Fruit fly (Drosophila melanogaster) whole organism, embryonic: ENCODE measurements around the gene dgt1.
A peak's percentile ranks its signal among the peaks of the same experiment; 100 is the strongest.

ENCODE experiments used
- Ada2b ChIP-seq: fragments of 200-800 bp; sonication (Bioruptor generic); IDR thresholded peaks from 2 replicates; pipeline ENCODE4 v1.3.6; 2022; ENCODE audit warnings: missing biosample characterization, missing genetic modification characterization
- CG1024 ChIP-seq: fragments of 200-800 bp; sonication (Bioruptor generic); IDR thresholded peaks from 2 replicates; pipeline ENCODE4 v1.3.6; 2022; ENCODE audit warnings: missing biosample characterization, missing genetic modification characterization
- CG14860 ChIP-seq: fragments of 200-800 bp; sonication (Bioruptor generic); IDR thresholded peaks from 3 replicates; pipeline ENCODE4 v1.3.6; 2022; ENCODE audit warnings: missing biosample characterization, missing genetic modification characterization; ENCODE audit not compliant: partially characterized antibody
- CG15011 ChIP-seq: fragments of 200-800 bp; sonication (Bioruptor generic); optimal IDR thresholded peaks from 3 replicates; lab custom pipeline; 2018; ENCODE audit warnings: missing biosample characterization, mild to moderate bottlenecking, missing genetic modification characterization
- CG15696 ChIP-seq: fragments of 200-800 bp; sonication (Bioruptor generic); optimal IDR thresholded peaks from 2 replicates; lab custom pipeline; 2019; ENCODE audit warnings: missing biosample characterization, mild to moderate bottlenecking, missing genetic modification characterization, moderate library complexity
- CG17361 ChIP-seq: fragments of 200-800 bp; sonication (Bioruptor generic); IDR thresholded peaks from 3 replicates; pipeline ENCODE4 v1.3.6; 2022; ENCODE audit warnings: missing biosample characterization, missing genetic modification characterization
- CG17829 ChIP-seq: fragments of 200-800 bp; optimal IDR thresholded peaks from 2 replicates; lab custom pipeline; 2019; ENCODE audit warnings: missing biosample characterization, mild to moderate bottlenecking, missing genetic modification characterization, moderate library complexity
- CG1832 ChIP-seq: fragments of 200-800 bp; sonication (Bioruptor generic); optimal IDR thresholded peaks from 2 replicates; lab custom pipeline; 2017; ENCODE audit warnings: missing biosample characterization, mild to moderate bottlenecking, missing genetic modification characterization, inconsistent platforms
- CG18619 ChIP-seq: fragments of 200-800 bp; sonication (Bioruptor generic); optimal IDR thresholded peaks from 3 replicates; lab custom pipeline; 2017; ENCODE audit warnings: missing biosample characterization, mild to moderate bottlenecking, missing genetic modification characterization
- CG2202 ChIP-seq: fragments of 200-800 bp; sonication (Bioruptor generic); optimal IDR thresholded peaks from 2 replicates; lab custom pipeline; 2018; ENCODE audit warnings: missing biosample characterization, mild to moderate bottlenecking, missing genetic modification characterization
- CG30403 ChIP-seq: fragments of 200-800 bp; sonication (Bioruptor generic); optimal IDR thresholded peaks from 3 replicates; lab custom pipeline; 2016; ENCODE audit warnings: missing biosample characterization, missing genetic modification characterization
- CG3847 ChIP-seq: fragments of 200-800 bp; sonication (Bioruptor generic); IDR thresholded peaks from 2 replicates; pipeline ENCODE4 v1.3.6; 2022; ENCODE audit warnings: missing biosample characterization, missing genetic modification characterization
- CG42726 ChIP-seq: fragments of 200-800 bp; sonication (Bioruptor generic); IDR thresholded peaks from 2 replicates; pipeline ENCODE4 v1.3.6; 2022; ENCODE audit warnings: missing biosample characterization, missing genetic modification characterization; ENCODE audit not compliant: partially characterized antibody
- CG7372 ChIP-seq: fragments of 200-800 bp; sonication (Bioruptor generic); IDR thresholded peaks from 2 replicates; pipeline ENCODE4 v1.3.6; 2022; ENCODE audit warnings: missing biosample characterization, missing genetic modification characterization
- CG7987 ChIP-seq: fragments of 200-800 bp; sonication (Bioruptor generic); optimal IDR thresholded peaks from 2 replicates; lab custom pipeline; 2018; ENCODE audit warnings: missing biosample characterization, mild to moderate bottlenecking, missing genetic modification characterization, moderate library complexity
- CoRest ChIP-seq: fragments of 200-800 bp; sonication (Bioruptor generic); optimal IDR thresholded peaks from 3 replicates; lab custom pipeline; 2018; ENCODE audit warnings: missing biosample characterization, mild to moderate bottlenecking, missing genetic modification characterization, moderate library complexity
- Dad ChIP-seq: fragments of 200-800 bp; sonication (Bioruptor generic); optimal IDR thresholded peaks from 3 replicates; lab custom pipeline; 2016; ENCODE audit warnings: missing biosample characterization, missing genetic modification characterization
- Dll ChIP-seq: fragments of 200-800 bp; sonication (Bioruptor generic); IDR thresholded peaks from 4 replicates; pipeline ENCODE4 v1.3.6; 2022; ENCODE audit warnings: missing biosample characterization, missing genetic modification characterization; ENCODE audit not compliant: partially characterized antibody
- Dref ChIP-seq: fragments of 200-800 bp; sonication (Bioruptor generic); IDR thresholded peaks from 2 replicates; pipeline ENCODE4 v1.3.6; 2022; ENCODE audit warnings: missing biosample characterization, missing genetic modification characterization
- HLH54F ChIP-seq: fragments of 200-800 bp; sonication (Bioruptor generic); optimal IDR thresholded peaks from 3 replicates; lab custom pipeline; 2016; ENCODE audit warnings: missing biosample characterization, missing genetic modification characterization
- MESR4 ChIP-seq: fragments of 200-800 bp; sonication (Bioruptor generic); optimal IDR thresholded peaks from 2 replicates; lab custom pipeline; 2018; ENCODE audit warnings: missing biosample characterization, mild to moderate bottlenecking, missing genetic modification characterization, moderate library complexity
- Max ChIP-seq: fragments of 200-800 bp; sonication (Bioruptor generic); optimal IDR thresholded peaks from 2 replicates; lab custom pipeline; 2016; ENCODE audit warnings: missing biosample characterization, mild to moderate bottlenecking, missing genetic modification characterization
- Opbp ChIP-seq: fragments of 200-800 bp; sonication (Bioruptor generic); IDR thresholded peaks from 3 replicates; pipeline ENCODE4 v1.3.6; 2022; ENCODE audit warnings: missing biosample characterization, missing genetic modification characterization; ENCODE audit not compliant: partially characterized antibody
- Rfx ChIP-seq: fragments of 200-800 bp; sonication (Bioruptor generic); IDR thresholded peaks from 2 replicates; pipeline ENCODE4 v1.3.6; 2022; ENCODE audit warnings: missing biosample characterization, missing genetic modification characterization
- Sox102F ChIP-seq: fragments of 200-800 bp; sonication (Bioruptor generic); optimal IDR thresholded peaks from 2 replicates; lab custom pipeline; 2018; ENCODE audit warnings: missing biosample characterization, mild to moderate bottlenecking, missing genetic modification characterization, moderate library complexity
- TFAM ChIP-seq: fragments of 200-800 bp; sonication (Bioruptor generic); optimal IDR thresholded peaks from 2 replicates; lab custom pipeline; 2017; ENCODE audit warnings: missing biosample characterization, missing genetic modification characterization, inconsistent platforms
- Tbp ChIP-seq: fragments of >200 bp; optimal IDR thresholded peaks from 2 replicates; lab custom pipeline; 2018; ENCODE audit warnings: missing biosample characterization, missing genetic modification characterization
- Vsx1 ChIP-seq: fragments of 200-800 bp; sonication (Bioruptor generic); optimal IDR thresholded peaks from 2 replicates; lab custom pipeline; 2017; ENCODE audit warnings: missing biosample characterization, mild to moderate bottlenecking, missing genetic modification characterization, missing genetic modification reagents
- bab2 ChIP-seq: fragments of 200-800 bp; sonication (Bioruptor generic); optimal IDR thresholded peaks from 2 replicates; lab custom pipeline; 2016; ENCODE audit warnings: missing biosample characterization, missing genetic modification characterization
- crp ChIP-seq, 2 experiments: fragments of 200-800 bp; sonication (Bioruptor generic); optimal IDR thresholded peaks; 2 replicates in 1 of 2; 3 replicates in 1 of 2; lab custom pipeline; 2017; ENCODE audit warnings: missing biosample characterization in 2 of 2, missing genetic modification characterization in 2 of 2, mild to moderate bottlenecking in 1 of 2, moderate library complexity in 1 of 2
- dan ChIP-seq: fragments of 200-800 bp; sonication (Bioruptor generic); IDR thresholded peaks from 2 replicates; pipeline ENCODE4 v1.3.6; 2022; ENCODE audit warnings: missing biosample characterization, missing genetic modification characterization
- danr ChIP-seq: fragments of 200-800 bp; sonication (Bioruptor generic); IDR thresholded peaks from 2 replicates; pipeline ENCODE4 v1.3.6; 2022; ENCODE audit warnings: missing biosample characterization, missing genetic modification characterization
- fu2 ChIP-seq: fragments of 200-800 bp; sonication (Bioruptor generic); optimal IDR thresholded peaks from 2 replicates; lab custom pipeline; 2016; ENCODE audit warnings: missing biosample characterization, missing genetic modification characterization
- hbn ChIP-seq: fragments of 200-800 bp; sonication (Bioruptor generic); IDR thresholded peaks from 2 replicates; pipeline ENCODE4 v1.3.6; 2022; ENCODE audit warnings: missing biosample characterization, missing genetic modification characterization; ENCODE audit not compliant: partially characterized antibody
- kni ChIP-seq: fragments of 200-800 bp; sonication (Bioruptor generic); optimal IDR thresholded peaks from 3 replicates; lab custom pipeline; 2017; ENCODE audit warnings: mild to moderate bottlenecking, missing biosample characterization, missing genetic modification reagents, missing genetic modification characterization
- mld ChIP-seq: fragments of 200-800 bp; sonication (Bioruptor generic); IDR thresholded peaks from 3 replicates; pipeline ENCODE4 v1.3.6; 2022; ENCODE audit warnings: missing biosample characterization, missing genetic modification characterization; ENCODE audit not compliant: partially characterized antibody
- nau ChIP-seq: fragments of 200-800 bp; sonication (Bioruptor generic); optimal IDR thresholded peaks from 3 replicates; lab custom pipeline; 2017; ENCODE audit warnings: missing biosample characterization, mild to moderate bottlenecking, missing genetic modification characterization, missing genetic modification reagents
- nerfin-2 ChIP-seq: fragments of 200-800 bp; sonication (Bioruptor generic); IDR thresholded peaks from 2 replicates; pipeline ENCODE4 v1.3.6; 2022; ENCODE audit warnings: missing biosample characterization, missing genetic modification characterization; ENCODE audit not compliant: partially characterized antibody
- nmo ChIP-seq: fragments of 200-800 bp; sonication (Bioruptor generic); optimal IDR thresholded peaks from 2 replicates; lab custom pipeline; 2018; ENCODE audit warnings: missing biosample characterization, mild to moderate bottlenecking, missing genetic modification characterization, moderate library complexity
- nom ChIP-seq: fragments of 200-800 bp; sonication (Bioruptor generic); optimal IDR thresholded peaks from 2 replicates; lab custom pipeline; 2017; ENCODE audit warnings: missing biosample characterization, missing genetic modification characterization, mild to moderate bottlenecking, moderate library complexity, missing genetic modification reagents
- oc ChIP-seq: fragments of 200-800 bp; sonication (Bioruptor generic); optimal IDR thresholded peaks from 2 replicates; lab custom pipeline; 2018; ENCODE audit warnings: missing biosample characterization, mild to moderate bottlenecking, missing genetic modification characterization, moderate library complexity
- pnt ChIP-seq: fragments of 200-800 bp; sonication (Bioruptor generic); optimal IDR thresholded peaks from 3 replicates; lab custom pipeline; 2016; ENCODE audit warnings: missing biosample characterization, missing genetic modification characterization
- prd ChIP-seq, 3 experiments: fragments of >200 bp in 2 of 3; fragments of 200-800 bp in 1 of 3; sonication (Bioruptor generic) in 1 of 3; optimal IDR thresholded peaks in 2 of 3; IDR thresholded peaks in 1 of 3; 2 replicates in 2 of 3; 3 replicates in 1 of 3; pipeline versions ENCODE4 v1.3.6 to Lab custom; 2017 to 2022; ENCODE audit warnings: missing biosample characterization in 1 of 3, missing genetic modification characterization in 1 of 3
- psq ChIP-seq: fragments of 200-800 bp; sonication (Bioruptor generic); optimal IDR thresholded peaks from 2 replicates; lab custom pipeline; 2017; ENCODE audit warnings: missing biosample characterization, missing genetic modification characterization
- ranshi ChIP-seq: fragments of 200-800 bp; sonication (Bioruptor generic); IDR thresholded peaks from 2 replicates; pipeline ENCODE4 v1.3.6; 2022; ENCODE audit warnings: missing biosample characterization, missing genetic modification characterization
- vfl ChIP-seq: fragments of 200-800 bp; sonication (Bioruptor generic); optimal IDR thresholded peaks from 2 replicates; lab custom pipeline; 2016; ENCODE audit warnings: missing biosample characterization, missing genetic modification characterization

Gene dgt1

dm6 chr3R:29834759-29835709 is 22.3 kb downstream of the dgt1 start, which contains the start of gene Atg16 (continued):
- TF ChIP-seq MESR4 (GFP tag; lab: Kevin White, UChicago), result peak; percentile 90
- TF ChIP-seq hbn (GFP tag; lab: Robert Waterston, UW), result peak; percentile 76
- peak; percentile 92 for TF ChIP-seq CG14860 (GFP tag; lab: Robert Waterston, UW)
- TF ChIP-seq CG3847 (GFP tag; lab: Robert Waterston, UW), result 0 out of 2 replicates have a peak, but pooled peaks have one; percentile 27
- TF ChIP-seq mld (GFP tag; lab: Robert Waterston, UW), result peak; percentile 93
- TF ChIP-seq CG7372 (GFP tag; lab: Robert Waterston, UW), result no peak
- peak; percentile 6 for TF ChIP-seq CG17829
- TF ChIP-seq CG30403 (GFP tag; lab: Kevin White, UChicago), result peak; percentile 11
- TF ChIP-seq CG17361 (GFP tag; lab: Robert Waterston, UW), result peak; percentile 51; the same call in 1 of the 3 replicates
- no peak for TF ChIP-seq HLH54F
- TF ChIP-seq CG42726 (GFP tag; lab: Robert Waterston, UW), result peak; percentile 86
- peak; percentile 39; the same call in 1 of the 2 replicates for TF ChIP-seq Rfx
- TF ChIP-seq nmo (GFP tag; lab: Kevin White, UChicago), result peak; percentile 7

DNA sequence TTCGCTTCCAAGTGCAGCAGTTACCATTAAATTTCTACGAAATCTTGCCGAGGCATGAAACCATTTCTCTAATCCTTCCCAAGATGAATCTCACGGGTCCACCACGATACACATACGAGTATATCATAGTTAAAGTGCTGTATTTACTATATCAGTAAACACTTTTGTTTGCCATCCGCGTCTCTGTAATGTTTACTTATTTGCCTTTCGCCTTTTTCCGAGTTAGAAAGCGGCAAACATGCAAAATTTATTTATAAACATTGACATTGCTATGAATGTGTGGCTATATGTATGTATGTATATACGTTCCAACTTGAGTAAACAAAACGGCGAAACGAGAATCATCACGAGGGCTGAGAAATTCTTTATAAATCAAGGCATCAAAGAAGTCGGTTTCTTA is 26.4 kb downstream of the dgt1 start:
- TF ChIP-seq CG15696 (tag; lab: Kevin White, UChicago) (peak; percentile 95), crp (GFP tag; optimal IDR thresholded peaks at IDR 0.05; lab: Kevin White, UChicago) (no peak), nerfin-2 (GFP tag; lab: Robert Waterston, UW) (no peak), CG1024 (GFP tag; lab: Robert Waterston, UW) (no peak), Ada2b (GFP tag; lab: Robert Waterston, UW) (no peak), fu2 (GFP tag; lab: Kevin White, UChicago) (no peak), CG1832 (no peak), prd (optimal IDR thresholded peaks at IDR 0.05; lab: Kevin White, UChicago) (no peak), prd (GFP tag; IDR thresholded peaks at IDR 0.05; lab: Robert Waterston, UW) (no peak), MESR4 (GFP tag; lab: Kevin White, UChicago) (no peak), psq (GFP tag; lab: Kevin White, UChicago) (no peak), CoRest (tag; lab: Kevin White, UChicago) (no peak), nau (GFP tag; lab: Kevin White, UChicago) (no peak), Vsx1 (GFP tag; lab: Kevin White, UChicago) (no peak), CG18619 (GFP tag; lab: Kevin White, UChicago) (no peak), oc (tag; lab: Kevin White, UChicago) (no peak), Dad (GFP tag; lab: Kevin White, UChicago) (no peak), pnt (no peak), dan (GFP tag; lab: Robert Waterston, UW) (no peak), ranshi (no peak), nom (GFP tag; lab: Kevin White, UChicago) (no peak), Tbp (GFP tag; lab: Kevin White, UChicago) (no peak), Dref (no peak), kni (GFP tag; lab: Kevin White, UChicago) (peak; percentile 82), Max (no peak), TFAM (GFP tag; lab: Kevin White, UChicago) (peak; percentile 50), bab2 (GFP tag; lab: Kevin White, UChicago) (peak; percentile 9), Sox102F (GFP tag; lab: Kevin White, UChicago) (no peak), vfl (GFP tag; lab: Kevin White, UChicago) (no peak), Dll (GFP tag; lab: Robert Waterston, UW) (no peak), CG15011 (peak; percentile 40), CG7987 (GFP tag; lab: Kevin White, UChicago) (peak; percentile 79), CG2202 (tag; lab: Kevin White, UChicago) (no peak), danr (GFP tag; lab: Robert Waterston, UW) (no peak), Opbp (GFP tag; lab: Robert Waterston, UW) (no peak)
